Worm (Caenorhabditis elegans): ENCODE results near the gene gap-2.

ce11 chrX:9483754-9484153 lies 11.5 kb downstream of the gap-2 start:
- TF ChIP-seq him-1 (tag; optimal IDR thresholded peaks at IDR 0.05) (no peak), dao-5 (tag; optimal IDR thresholded peaks at IDR 0.05) (no peak)

All from whole organism, L4/young adult.